Fruit fly (Drosophila melanogaster) whole organism, embryonic: ENCODE measurements around the gene CG31922.

Experiments used
- Abd-B ChIP-seq: fragments of 200-800 bp; sonication (Bioruptor generic); optimal IDR thresholded peaks from 2 replicates; lab custom pipeline; 2018; ENCODE audit warnings: missing biosample characterization, mild to moderate bottlenecking, missing genetic modification characterization, moderate library complexity
- BtbVII ChIP-seq: fragments of 200-800 bp; sonication (Bioruptor generic); optimal IDR thresholded peaks from 3 replicates; lab custom pipeline; 2017; ENCODE audit warnings: missing biosample characterization, mild to moderate bottlenecking, missing genetic modification characterization
- CG10267 ChIP-seq: fragments of 200-800 bp; sonication (Bioruptor generic); optimal IDR thresholded peaks from 2 replicates; lab custom pipeline; 2018; ENCODE audit warnings: missing biosample characterization, mild to moderate bottlenecking, missing genetic modification characterization, moderate library complexity
- CG10321 ChIP-seq: fragments of 200-800 bp; sonication (Bioruptor generic); IDR thresholded peaks from 2 replicates; pipeline ENCODE4 v1.3.6; 2022; ENCODE audit warnings: missing biosample characterization, missing genetic modification characterization
- CG12769 ChIP-seq: fragments of 200-800 bp; sonication (Bioruptor generic); optimal IDR thresholded peaks from 2 replicates; lab custom pipeline; 2019; ENCODE audit warnings: missing biosample characterization, mild to moderate bottlenecking, missing genetic modification characterization, moderate library complexity
- CG13424 ChIP-seq: fragments of 200-800 bp; sonication (Bioruptor generic); optimal IDR thresholded peaks from 2 replicates; lab custom pipeline; 2019; ENCODE audit warnings: missing biosample characterization, mild to moderate bottlenecking, missing genetic modification characterization, moderate library complexity
- CG14441 ChIP-seq: fragments of 200-800 bp; sonication (Bioruptor generic); IDR thresholded peaks from 2 replicates; pipeline ENCODE4 v1.3.6; 2022; ENCODE audit warnings: missing biosample characterization, missing genetic modification characterization
- CG14965 ChIP-seq: fragments of 200-800 bp; sonication (Bioruptor generic); optimal IDR thresholded peaks from 2 replicates; lab custom pipeline; 2016; ENCODE audit warnings: missing biosample characterization, missing genetic modification characterization, borderline replicate concordance
- CG15514 ChIP-seq: fragments of 200-800 bp; sonication (Bioruptor generic); optimal IDR thresholded peaks from 3 replicates; lab custom pipeline; 2017; ENCODE audit warnings: missing biosample characterization, missing genetic modification characterization, mild to moderate bottlenecking, moderate library complexity, missing genetic modification reagents
- CG16779 ChIP-seq: fragments of 200-800 bp; sonication (Bioruptor generic); IDR thresholded peaks from 2 replicates; pipeline ENCODE4 v1.3.6; 2022; ENCODE audit warnings: missing biosample characterization, missing genetic modification characterization
- CG16863 ChIP-seq: fragments of 200-800 bp; sonication (Bioruptor generic); optimal IDR thresholded peaks from 3 replicates; lab custom pipeline; 2016; ENCODE audit warnings: missing biosample characterization, missing genetic modification characterization
- CG17802 ChIP-seq: fragments of 200-800 bp; sonication (Bioruptor generic); optimal IDR thresholded peaks from 2 replicates; lab custom pipeline; 2018; ENCODE audit warnings: missing biosample characterization, mild to moderate bottlenecking, missing genetic modification characterization, moderate library complexity
- CG18262 ChIP-seq: fragments of 200-800 bp; optimal IDR thresholded peaks from 3 replicates; lab custom pipeline; 2019; ENCODE audit warnings: missing biosample characterization, mild to moderate bottlenecking, missing genetic modification characterization, moderate library complexity
- CG2120 ChIP-seq: fragments of 200-800 bp; sonication (Bioruptor generic); optimal IDR thresholded peaks from 3 replicates; lab custom pipeline; 2016; ENCODE audit warnings: missing biosample characterization, missing genetic modification characterization
- CG3163 ChIP-seq: fragments of 200-800 bp; sonication (Bioruptor generic); optimal IDR thresholded peaks from 3 replicates; lab custom pipeline; 2016; ENCODE audit warnings: missing biosample characterization, missing genetic modification characterization
- CG32772 ChIP-seq: fragments of 200-800 bp; sonication (Bioruptor generic); IDR thresholded peaks from 2 replicates; pipeline ENCODE4 v1.3.6; 2022; ENCODE audit warnings: missing biosample characterization, missing genetic modification characterization
- CG34224 ChIP-seq: fragments of 200-800 bp; sonication (Bioruptor generic); IDR thresholded peaks from 3 replicates; pipeline ENCODE4 v1.3.6; 2022; ENCODE audit warnings: missing biosample characterization, missing genetic modification characterization; ENCODE audit not compliant: partially characterized antibody
- CG42726 ChIP-seq: fragments of 200-800 bp; sonication (Bioruptor generic); IDR thresholded peaks from 2 replicates; pipeline ENCODE4 v1.3.6; 2022; ENCODE audit warnings: missing biosample characterization, missing genetic modification characterization; ENCODE audit not compliant: partially characterized antibody
- CG4360 ChIP-seq: fragments of 200-800 bp; sonication (Bioruptor generic); IDR thresholded peaks from 2 replicates; pipeline ENCODE4 v1.3.6; 2022; ENCODE audit warnings: missing biosample characterization, missing genetic modification characterization
- CG4820 ChIP-seq: fragments of 200-800 bp; sonication (Bioruptor generic); optimal IDR thresholded peaks from 3 replicates; lab custom pipeline; 2016; ENCODE audit warnings: missing biosample characterization, missing genetic modification characterization
- CG9932 ChIP-seq: fragments of 200-800 bp; sonication (Bioruptor generic); IDR thresholded peaks from 2 replicates; pipeline ENCODE4 v1.3.6; 2022; ENCODE audit warnings: missing biosample characterization, missing genetic modification characterization
- CoRest ChIP-seq: fragments of 200-800 bp; sonication (Bioruptor generic); optimal IDR thresholded peaks from 3 replicates; lab custom pipeline; 2018; ENCODE audit warnings: missing biosample characterization, mild to moderate bottlenecking, missing genetic modification characterization, moderate library complexity
- Dek ChIP-seq: fragments of 200-800 bp; sonication (Bioruptor generic); optimal IDR thresholded peaks from 3 replicates; lab custom pipeline; 2019; ENCODE audit warnings: missing biosample characterization, mild to moderate bottlenecking, missing genetic modification characterization, moderate library complexity
- MBD-R2 ChIP-seq: fragments of 200-800 bp; sonication (Bioruptor generic); IDR thresholded peaks from 2 replicates; pipeline ENCODE4 v1.3.6; 2022; ENCODE audit warnings: missing biosample characterization, missing genetic modification characterization
- Med ChIP-seq: fragments of 200-800 bp; sonication (Bioruptor generic); peaks from one replicate; lab custom pipeline; 2016; ENCODE audit warnings: missing biosample characterization, missing genetic modification characterization, mild to moderate bottlenecking, inconsistent platforms, moderate library complexity
- NFAT ChIP-seq: fragments of 200-800 bp; sonication (Bioruptor generic); IDR thresholded peaks from 2 replicates; pipeline ENCODE4 v1.3.6; 2022; ENCODE audit warnings: missing biosample characterization, missing genetic modification characterization
- Neu2 ChIP-seq: fragments of 200-800 bp; sonication (Bioruptor generic); optimal IDR thresholded peaks from 3 replicates; lab custom pipeline; 2016; ENCODE audit warnings: missing biosample characterization, missing genetic modification characterization, borderline replicate concordance
- Six4 ChIP-seq: fragments of 200-800 bp; sonication (Bioruptor generic); optimal IDR thresholded peaks from 2 replicates; lab custom pipeline; 2016; ENCODE audit warnings: missing biosample characterization, missing genetic modification characterization
- ash1 ChIP-seq: fragments of 200-800 bp; sonication (Bioruptor generic); optimal IDR thresholded peaks from 2 replicates; lab custom pipeline; 2018; ENCODE audit warnings: missing biosample characterization, mild to moderate bottlenecking, missing genetic modification characterization
- br ChIP-seq: fragments of >200 bp; optimal IDR thresholded peaks from 2 replicates; lab custom pipeline; 2017
- cg ChIP-seq: fragments of 200-800 bp; sonication (Bioruptor generic); optimal IDR thresholded peaks from 3 replicates; lab custom pipeline; 2019; ENCODE audit warnings: missing biosample characterization, mild to moderate bottlenecking, missing genetic modification characterization, moderate library complexity
- chif ChIP-seq, 2 experiments: fragments of 200-800 bp; sonication (Bioruptor generic); optimal IDR thresholded peaks; 3 replicates each; lab custom pipeline; 2016; ENCODE audit warnings: missing biosample characterization in 2 of 2, missing genetic modification characterization in 2 of 2
- chm ChIP-seq: fragments of 200-800 bp; sonication (Bioruptor generic); IDR thresholded peaks from 2 replicates; pipeline ENCODE4 v1.3.6; 2022; ENCODE audit warnings: missing biosample characterization, missing genetic modification characterization
- chn ChIP-seq: fragments of 200-800 bp; sonication (Bioruptor generic); optimal IDR thresholded peaks from 2 replicates; lab custom pipeline; 2016; ENCODE audit warnings: missing biosample characterization, missing genetic modification characterization
- dan ChIP-seq: fragments of 200-800 bp; sonication (Bioruptor generic); IDR thresholded peaks from 2 replicates; pipeline ENCODE4 v1.3.6; 2022; ENCODE audit warnings: missing biosample characterization, missing genetic modification characterization
- disco-r ChIP-seq: fragments of 200-800 bp; sonication (Bioruptor generic); optimal IDR thresholded peaks from 2 replicates; lab custom pipeline; 2016; ENCODE audit warnings: missing biosample characterization, missing genetic modification characterization
- esg ChIP-seq: fragments of 200-800 bp; sonication (Bioruptor generic); conservative IDR thresholded peaks from 2 replicates; pipeline ENCODE4 v1.3.6; 2022; ENCODE audit warnings: missing biosample characterization, missing genetic modification characterization
- gcm ChIP-seq: fragments of 200-800 bp; sonication (Bioruptor generic); optimal IDR thresholded peaks from 2 replicates; lab custom pipeline; 2019; ENCODE audit warnings: missing biosample characterization, mild to moderate bottlenecking, missing genetic modification characterization, moderate library complexity
- grau ChIP-seq: fragments of 200-800 bp; optimal IDR thresholded peaks from 3 replicates; lab custom pipeline; 2019; ENCODE audit warnings: missing biosample characterization, mild to moderate bottlenecking, missing genetic modification characterization, moderate library complexity
- gro ChIP-seq: fragments of 200-800 bp; sonication (Bioruptor generic); optimal IDR thresholded peaks from 2 replicates; lab custom pipeline; 2016; ENCODE audit warnings: missing biosample characterization, missing genetic modification characterization
- gsb ChIP-seq: fragments of 200-800 bp; sonication (Bioruptor generic); IDR thresholded peaks from 2 replicates; pipeline ENCODE4 v1.3.6; 2022; ENCODE audit warnings: missing biosample characterization, missing genetic modification characterization
- her ChIP-seq: fragments of 200-800 bp; sonication (Bioruptor generic); optimal IDR thresholded peaks from 2 replicates; lab custom pipeline; 2016; ENCODE audit warnings: missing biosample characterization, missing genetic modification characterization
- jumu ChIP-seq: fragments of 200-800 bp; sonication (Bioruptor generic); optimal IDR thresholded peaks from 3 replicates; lab custom pipeline; 2016; ENCODE audit warnings: missing biosample characterization, missing genetic modification characterization
- kah ChIP-seq: fragments of 200-800 bp; sonication (Bioruptor generic); optimal IDR thresholded peaks from 2 replicates; lab custom pipeline; 2018; ENCODE audit warnings: missing biosample characterization, mild to moderate bottlenecking, missing genetic modification characterization
- lola ChIP-seq, 3 experiments: fragments of >200 bp in 2 of 3; fragments of 200-800 bp in 1 of 3; sonication (Bioruptor generic) in 1 of 3; optimal IDR thresholded peaks; 2 replicates each; lab custom pipeline; 2017 to 2019; ENCODE audit warnings: missing biosample characterization in 3 of 3, missing genetic modification characterization in 3 of 3, mild to moderate bottlenecking in 1 of 3, moderate library complexity in 1 of 3
- odd ChIP-seq: fragments of 200-800 bp; sonication (Bioruptor generic); optimal IDR thresholded peaks from 2 replicates; lab custom pipeline; 2017; ENCODE audit warnings: missing biosample characterization, mild to moderate bottlenecking, missing genetic modification characterization
- schlank ChIP-seq: fragments of 200-800 bp; sonication (Bioruptor generic); optimal IDR thresholded peaks from 2 replicates; lab custom pipeline; 2018; ENCODE audit warnings: missing biosample characterization, mild to moderate bottlenecking, missing genetic modification characterization
- slou ChIP-seq: fragments of 200-800 bp; sonication (Bioruptor generic); optimal IDR thresholded peaks from 3 replicates; lab custom pipeline; 2016; ENCODE audit warnings: missing biosample characterization, missing genetic modification characterization
- sob ChIP-seq: fragments of 200-800 bp; sonication (Bioruptor generic); IDR thresholded peaks from 2 replicates; pipeline ENCODE4 v1.3.6; 2022; ENCODE audit warnings: missing biosample characterization, missing genetic modification characterization

Gene CG31922

DNA sequence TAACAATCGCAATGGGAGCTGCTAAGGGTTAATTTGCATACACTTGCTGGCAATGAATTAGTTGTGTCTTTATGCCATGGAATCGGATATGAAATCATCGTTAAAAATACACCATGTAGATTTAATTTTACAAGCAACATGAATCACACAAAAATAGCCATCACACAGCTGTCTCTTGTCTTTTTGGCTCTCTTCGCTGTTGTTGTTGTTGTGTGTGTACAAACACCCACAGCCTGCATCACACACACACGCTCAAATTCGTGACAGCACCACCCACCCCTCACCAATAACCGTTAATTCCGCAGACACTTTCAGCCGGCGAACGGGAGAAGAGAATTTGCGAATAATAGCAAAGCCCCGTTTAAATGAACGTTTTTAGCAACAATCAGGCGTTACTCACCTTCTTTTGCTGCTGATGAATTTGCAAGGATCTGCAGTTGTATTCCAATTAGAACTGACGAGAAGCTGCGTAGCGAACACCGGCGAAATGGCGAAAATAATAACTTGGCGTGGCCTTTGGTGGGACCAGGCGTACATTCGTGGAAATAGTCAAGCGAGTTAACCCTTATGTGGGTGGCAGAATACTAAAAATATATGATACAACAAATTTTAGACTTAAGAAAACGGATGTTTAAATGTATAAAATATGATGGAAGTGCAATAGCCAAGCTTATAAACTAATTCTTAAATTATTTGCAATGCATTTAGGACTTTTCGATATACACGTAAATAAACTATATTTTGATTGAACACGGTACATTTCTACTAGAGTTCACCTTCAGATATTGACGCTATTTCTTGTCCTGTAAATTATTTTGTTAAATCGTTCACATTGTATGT, 12.1 kb upstream of the CG31922 start, which contains the start of gene capt (continued):
- TF ChIP-seq NFAT (GFP tag; lab: Robert Waterston, UW) (peak; percentile 45; the same call in 1 of the 2 replicates), MBD-R2 (peak; percentile 22; the same call in 1 of the 2 replicates), CG18262 (peak; percentile 39), CG15514 (GFP tag; lab: Kevin White, UChicago) (peak; percentile 50), disco-r (no peak), chn (GFP tag; lab: Kevin White, UChicago) (peak; percentile 14), chif (GFP tag; optimal IDR thresholded peaks at IDR 0.05; lab: Kevin White, UChicago) (peak in 1 of 2 experiments; percentile 38), CG4360 (GFP tag; lab: Robert Waterston, UW) (peak; percentile 88), gro (GFP tag; lab: Kevin White, UChicago) (peak; percentile 3), her (GFP tag; lab: Kevin White, UChicago) (peak; percentile 2), CG34224 (GFP tag; lab: Robert Waterston, UW) (no peak), CG42726 (GFP tag; lab: Robert Waterston, UW) (peak; percentile 52; the same call in 1 of the 2 replicates), CG32772 (GFP tag; lab: Robert Waterston, UW) (peak; percentile 26; the same call in 1 of the 2 replicates), CG16863 (GFP tag; lab: Kevin White, UChicago) (peak; percentile 12), gsb (no peak), BtbVII (GFP tag; lab: Kevin White, UChicago) (peak; percentile 22), CG16779 (GFP tag; lab: Robert Waterston, UW) (no peak), Abd-B (GFP tag; lab: Kevin White, UChicago) (peak; percentile 46), CG9932 (GFP tag; lab: Robert Waterston, UW) (peak; percentile 81), grau (tag; lab: Kevin White, UChicago) (peak; percentile 39), gcm (GFP tag; lab: Kevin White, UChicago) (peak; percentile 44), ash1 (GFP tag; lab: Kevin White, UChicago) (no peak), CG10267 (peak; percentile 21), Dek (tag; lab: Kevin White, UChicago) (peak; percentile 26), CG2120 (GFP tag; lab: Kevin White, UChicago) (peak; percentile 74), odd (GFP tag; lab: Kevin White, UChicago) (no peak), Neu2 (GFP tag; lab: Kevin White, UChicago) (no peak), br (lab: Kevin White, UChicago) (no peak), slou (GFP tag; lab: Kevin White, UChicago) (no peak), schlank (tag; lab: Kevin White, UChicago) (peak; percentile 27), cg (GFP tag; lab: Kevin White, UChicago) (peak; percentile 91), Med (peak; percentile 84), sob (GFP tag; lab: Robert Waterston, UW) (peak; percentile 8; the same call in 1 of the 2 replicates), CG3163 (GFP tag; lab: Kevin White, UChicago) (no peak), CG4820 (peak; percentile 16), CG12769 (tag; lab: Kevin White, UChicago) (no peak), kah (peak; percentile 94), CG17802 (no peak), CG14441 (GFP tag; lab: Robert Waterston, UW) (peak; percentile 54), esg (GFP tag; lab: Robert Waterston, UW) (peak; percentile 31), CG10321 (GFP tag; lab: Robert Waterston, UW) (0 out of 2 replicates have a peak, but pooled peaks have one; percentile 9), lola (GFP tag; optimal IDR thresholded peaks at IDR 0.05; lab: Kevin White, UChicago) (peak in 1 of 3 experiments; percentile 48), CG13424 (tag; lab: Kevin White, UChicago) (peak; percentile 45), CG14965 (GFP tag; lab: Kevin White, UChicago) (no peak), Six4 (GFP tag; lab: Kevin White, UChicago) (no peak), jumu (GFP tag; lab: Kevin White, UChicago) (peak; percentile 29), CoRest (tag; lab: Kevin White, UChicago) (peak; percentile 56), dan (GFP tag; lab: Robert Waterston, UW) (no peak), chm (no peak)
